Worm (Caenorhabditis elegans) whole organism, young adult: ENCODE measurements around the gene csa-1.

Experiments
- F23B12.7 ChIP-seq: sonication (generic microtip); optimal IDR thresholded peaks from 2 replicates; lab custom pipeline; 2017; ENCODE audit warnings: missing genetic modification characterization, mild to moderate bottlenecking, missing compliant biosample characterization, antibody characterized with exemption, moderate library complexity; ENCODE audit not compliant: insufficient read depth
- F49E8.2 ChIP-seq: sonication (generic microtip); optimal IDR thresholded peaks from 3 replicates; lab custom pipeline; 2017; ENCODE audit warnings: missing genetic modification characterization, mild to moderate bottlenecking, missing compliant biosample characterization, antibody characterized with exemption, moderate library complexity; ENCODE audit not compliant: insufficient read depth
- F52B5.7 ChIP-seq: sonication (generic microtip); optimal IDR thresholded peaks from 2 replicates; lab custom pipeline; 2016; ENCODE audit warnings: mild to moderate bottlenecking, missing genetic modification characterization, missing compliant biosample characterization
- F55B11.4 ChIP-seq: sonication (generic microtip); optimal IDR thresholded peaks from 2 replicates; lab custom pipeline; 2016; ENCODE audit warnings: missing compliant biosample characterization, missing genetic modification characterization, borderline replicate concordance; ENCODE audit not compliant: insufficient read depth
- F57C9.4 ChIP-seq: sonication (generic microtip); optimal IDR thresholded peaks from 2 replicates; lab custom pipeline; 2017; ENCODE audit warnings: mild to moderate bottlenecking, missing genetic modification characterization, missing compliant biosample characterization
- K11D2.4 ChIP-seq: fragments of 200-800 bp; sonication (Bioruptor generic); IDR thresholded peaks from 2 replicates; pipeline ENCODE4 v1.3.6; 2022; ENCODE audit warnings: missing genetic modification reagents, missing genetic modification characterization, missing compliant biosample characterization
- Y53G8AR.9 ChIP-seq: fragments of 200-800 bp; sonication (Bioruptor generic); conservative IDR thresholded peaks from 2 replicates; pipeline ENCODE4 v1.3.6; 2022; ENCODE audit warnings: missing genetic modification reagents, missing genetic modification characterization, missing compliant biosample characterization
- Y56A3A.18 ChIP-seq: fragments of 200-800 bp; sonication (Bioruptor generic); IDR thresholded peaks from 2 replicates; pipeline ENCODE4 v1.3.6; 2022; ENCODE audit warnings: missing genetic modification reagents, missing genetic modification characterization, missing compliant biosample characterization
- Y79H2A.3 ChIP-seq: fragments of 200-800 bp; sonication (Bioruptor generic); conservative IDR thresholded peaks from 2 replicates; pipeline ENCODE4 v1.3.6; 2022; ENCODE audit warnings: missing genetic modification reagents, missing genetic modification characterization, missing compliant biosample characterization
- ZK185.1 ChIP-seq: sonication (generic microtip); optimal IDR thresholded peaks from 2 replicates; lab custom pipeline; 2016; ENCODE audit warnings: mild to moderate bottlenecking, missing genetic modification characterization, missing compliant biosample characterization; ENCODE audit not compliant: poor library complexity, severe bottlenecking
- attf-6 ChIP-seq: fragments of 200-800 bp; sonication (Bioruptor generic); IDR thresholded peaks from 2 replicates; pipeline ENCODE4 v1.3.6; 2022; ENCODE audit warnings: missing genetic modification reagents, missing genetic modification characterization, missing compliant biosample characterization
- bed-1 ChIP-seq: fragments of 200-800 bp; sonication (Bioruptor generic); IDR thresholded peaks from 2 replicates; pipeline ENCODE4 v1.3.6; 2022; ENCODE audit warnings: missing genetic modification reagents, missing genetic modification characterization, missing compliant biosample characterization
- cebp-1 ChIP-seq, 2 experiments: fragments of 200-800 bp in 1 of 2; sonication (Bioruptor generic) in 1 of 2; sonication (generic microtip) in 1 of 2; IDR thresholded peaks in 1 of 2; optimal IDR thresholded peaks in 1 of 2; 2 replicates each; pipeline versions ENCODE4 v1.3.6 to Lab custom; 2017 to 2022; ENCODE audit warnings: missing compliant biosample characterization in 2 of 2, missing genetic modification characterization in 2 of 2, mild to moderate bottlenecking in 1 of 2, missing genetic modification reagents in 1 of 2, moderate library complexity in 1 of 2
- cebp-2 ChIP-seq: fragments of 200-800 bp; sonication (Bioruptor generic); IDR thresholded peaks from 2 replicates; pipeline ENCODE4 v1.3.6; 2022; ENCODE audit warnings: missing genetic modification characterization, missing compliant biosample characterization
- ceh-58 ChIP-seq: fragments of 200-800 bp; sonication (Bioruptor generic); IDR thresholded peaks from 2 replicates; pipeline ENCODE4 v1.3.6; 2022; ENCODE audit warnings: missing genetic modification characterization, missing compliant biosample characterization
- dpff-1 ChIP-seq: sonication (generic microtip); optimal IDR thresholded peaks from 2 replicates; lab custom pipeline; 2017; ENCODE audit warnings: mild to moderate bottlenecking, missing genetic modification characterization, missing compliant biosample characterization
- dpl-1 ChIP-seq: fragments of 150-350 bp; optimal IDR thresholded peaks from 2 replicates; lab custom pipeline; 2014; ENCODE audit warnings: missing biosample characterization, missing genetic modification reagents, missing genetic modification characterization
- gei-17 ChIP-seq: fragments of 200-800 bp; sonication (Bioruptor generic); optimal IDR thresholded peaks from 2 replicates; lab custom pipeline; 2018; ENCODE audit warnings: mild to moderate bottlenecking, missing genetic modification characterization, missing compliant biosample characterization
- hmg-20 ChIP-seq: fragments of 200-800 bp; sonication (Bioruptor generic); IDR thresholded peaks from 2 replicates; pipeline ENCODE4 v1.3.6; 2022; ENCODE audit warnings: missing genetic modification reagents, missing genetic modification characterization, missing compliant biosample characterization
- hsf-1 ChIP-seq: fragments of 200-800 bp; sonication (Bioruptor generic); IDR thresholded peaks from 2 replicates; pipeline ENCODE4 v1.3.6; 2022; ENCODE audit warnings: missing genetic modification reagents, missing genetic modification characterization, missing compliant biosample characterization
- lag-1 ChIP-seq: fragments of 200-800 bp; sonication (Bioruptor generic); IDR thresholded peaks from 2 replicates; pipeline ENCODE4 v1.3.6; 2022; ENCODE audit warnings: missing genetic modification reagents, missing genetic modification characterization, missing compliant biosample characterization
- lin-26 ChIP-seq: fragments of 200-800 bp; sonication (Bioruptor generic); IDR thresholded peaks from 2 replicates; pipeline ENCODE4 v1.3.6; 2022; ENCODE audit warnings: missing genetic modification reagents, missing genetic modification characterization, missing compliant biosample characterization
- lin-54 ChIP-seq: fragments of 200-800 bp; sonication (Bioruptor generic); optimal IDR thresholded peaks from 2 replicates; lab custom pipeline; 2018; ENCODE audit warnings: mild to moderate bottlenecking, missing genetic modification characterization, missing compliant biosample characterization
- madf-10 ChIP-seq: sonication (generic microtip); optimal IDR thresholded peaks from 2 replicates; lab custom pipeline; 2016; ENCODE audit warnings: mild to moderate bottlenecking, missing genetic modification characterization, missing compliant biosample characterization
- mcd-1 ChIP-seq: fragments of 200-800 bp; sonication (Bioruptor generic); IDR thresholded peaks from 2 replicates; pipeline ENCODE4 v1.3.6; 2022; ENCODE audit warnings: missing genetic modification reagents, missing genetic modification characterization, missing compliant biosample characterization
- mel-28 ChIP-seq: sonication (generic microtip); optimal IDR thresholded peaks from 2 replicates; lab custom pipeline; 2016; ENCODE audit warnings: borderline replicate concordance, mild to moderate bottlenecking, missing genetic modification characterization, missing compliant biosample characterization
- mes-4 ChIP-seq: sonication (generic microtip); optimal IDR thresholded peaks from 2 replicates; lab custom pipeline; 2016; ENCODE audit warnings: missing genotype, missing genetic modification characterization, missing compliant biosample characterization
- mxl-1 ChIP-seq: sonication (generic microtip); optimal IDR thresholded peaks from 2 replicates; lab custom pipeline; 2016; ENCODE audit warnings: missing genetic modification characterization, missing compliant biosample characterization
- nfya-1 ChIP-seq: sonication (generic microtip); optimal IDR thresholded peaks from 2 replicates; lab custom pipeline; 2017; ENCODE audit warnings: antibody characterized with exemption, missing compliant biosample characterization, missing genetic modification characterization, borderline replicate concordance; ENCODE audit not compliant: insufficient read depth
- nfyb-1 ChIP-seq: fragments of 200-800 bp; sonication (Bioruptor generic); IDR thresholded peaks from 2 replicates; pipeline ENCODE4 v1.3.6; 2022; ENCODE audit warnings: missing genetic modification reagents, missing genetic modification characterization, missing compliant biosample characterization
- nhr-179 ChIP-seq: sonication (generic microtip); optimal IDR thresholded peaks from 2 replicates; lab custom pipeline; 2016; ENCODE audit warnings: mild to moderate bottlenecking, missing genetic modification characterization, missing compliant biosample characterization
- nhr-80 ChIP-seq: sonication (generic microtip); optimal IDR thresholded peaks from 2 replicates; lab custom pipeline; 2016; ENCODE audit warnings: missing genetic modification characterization, missing compliant biosample characterization
- pbrm-1 ChIP-seq: fragments of 200-800 bp; sonication (Bioruptor generic); IDR thresholded peaks from 2 replicates; pipeline ENCODE4 v1.3.6; 2022; ENCODE audit warnings: missing genetic modification reagents, missing genetic modification characterization, missing compliant biosample characterization
- pha-4 ChIP-seq: fragments of 150-350 bp; sonication (generic microtip); optimal IDR thresholded peaks from 2 replicates; lab custom pipeline; 2014; ENCODE audit warnings: missing biosample characterization, missing genetic modification reagents, missing genetic modification characterization
- repo-1 ChIP-seq: sonication (generic microtip); optimal IDR thresholded peaks from 2 replicates; lab custom pipeline; 2017; ENCODE audit warnings: mild to moderate bottlenecking, missing genetic modification characterization, missing compliant biosample characterization
- sdz-38 ChIP-seq: sonication (generic microtip); optimal IDR thresholded peaks from 2 replicates; lab custom pipeline; 2016; ENCODE audit warnings: missing genotype, missing genetic modification characterization, missing compliant biosample characterization
- snpc-1.3 ChIP-seq: sonication (generic microtip); optimal IDR thresholded peaks from 2 replicates; lab custom pipeline; 2017; ENCODE audit warnings: missing genetic modification characterization, mild to moderate bottlenecking, missing compliant biosample characterization, antibody characterized with exemption, moderate library complexity, missing genotype, missing genetic modification reagents; ENCODE audit not compliant: insufficient read depth
- snpc-4 ChIP-seq, 5 experiments: fragments of 150-350 bp in 1 of 5; sonication (generic microtip) in 4 of 5; optimal IDR thresholded peaks; 2 replicates each; lab custom pipeline; 2014 to 2018; ENCODE audit warnings: missing genetic modification characterization in 5 of 5, missing biosample characterization in 3 of 5, antibody characterized with exemption in 2 of 5, mild to moderate bottlenecking in 2 of 5, missing compliant biosample characterization in 2 of 5, missing genotype in 2 of 5, moderate library complexity in 2 of 5, missing genetic modification reagents in 1 of 5
- somi-1 ChIP-seq: fragments of 200-800 bp; sonication (Bioruptor generic); optimal IDR thresholded peaks from 2 replicates; lab custom pipeline; 2018; ENCODE audit warnings: mild to moderate bottlenecking, missing genetic modification characterization, missing compliant biosample characterization
- tbp1 ChIP-seq: fragments of 200-800 bp; sonication (Bioruptor generic); optimal IDR thresholded peaks from 2 replicates; lab custom pipeline; 2018; ENCODE audit warnings: mild to moderate bottlenecking, missing genetic modification characterization, missing compliant biosample characterization
- unc-130 ChIP-seq: sonication (generic microtip); optimal IDR thresholded peaks from 2 replicates; lab custom pipeline; 2016; ENCODE audit warnings: missing genetic modification reagents, missing genetic modification characterization, missing compliant biosample characterization
- unc-62 ChIP-seq: fragments of 150-350 bp; optimal IDR thresholded peaks from 2 replicates; lab custom pipeline; 2014; ENCODE audit warnings: missing biosample characterization, missing genetic modification reagents, missing genetic modification characterization
- xnd-1 ChIP-seq: sonication (generic microtip); optimal IDR thresholded peaks from 2 replicates; lab custom pipeline; 2016; ENCODE audit warnings: missing genotype, missing genetic modification reagents, missing genetic modification characterization, missing compliant biosample characterization
- ztf-18 ChIP-seq: sonication (generic microtip); optimal IDR thresholded peaks from 2 replicates; lab custom pipeline; 2016; ENCODE audit warnings: missing genotype, mild to moderate bottlenecking, missing genetic modification characterization, missing compliant biosample characterization
- ztf-25 ChIP-seq: fragments of 200-800 bp; sonication (Bioruptor generic); IDR thresholded peaks from 2 replicates; pipeline ENCODE4 v1.3.6; 2022; ENCODE audit warnings: missing genetic modification reagents, missing genetic modification characterization, missing compliant biosample characterization
- ztf-26 ChIP-seq: sonication (generic microtip); optimal IDR thresholded peaks from 2 replicates; lab custom pipeline; 2017; ENCODE audit warnings: missing genetic modification characterization, missing compliant biosample characterization

csa-1 gene

DNA sequence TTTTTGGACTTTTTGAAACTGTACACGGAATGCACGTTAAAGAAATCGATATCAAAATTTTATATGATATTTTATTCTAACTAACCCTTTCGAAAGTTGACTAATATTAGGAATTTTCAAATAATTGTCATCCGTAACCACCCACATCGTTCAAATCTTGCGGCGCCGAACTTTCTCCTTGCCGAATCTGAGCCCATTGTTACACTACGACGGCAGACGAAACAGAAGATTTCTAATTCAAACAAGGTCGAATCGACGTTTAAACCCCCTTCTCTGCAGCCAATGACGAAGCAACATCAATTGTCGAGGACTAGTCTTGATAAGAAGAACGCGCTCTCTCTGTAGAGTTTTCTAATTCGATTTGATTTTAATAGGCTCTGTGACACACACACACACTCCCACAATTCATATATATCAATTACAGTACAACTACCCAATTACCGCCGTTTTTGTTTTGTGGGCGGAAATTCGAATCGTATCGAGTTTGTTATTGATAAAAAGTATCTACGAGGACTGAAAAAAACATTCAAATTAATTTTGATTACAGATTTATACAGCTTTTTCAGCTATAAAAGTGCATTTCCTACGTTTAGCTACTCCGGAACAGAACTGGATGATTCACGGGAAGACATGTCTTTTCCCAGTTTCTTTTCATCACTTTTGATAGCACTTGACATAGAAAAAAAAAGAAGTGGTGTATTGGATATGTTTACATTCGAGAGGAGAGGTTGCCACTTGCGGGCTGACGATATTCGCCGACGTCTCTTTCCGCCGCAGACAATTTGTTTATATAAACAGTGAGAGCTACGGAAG, 35.0 kb downstream of the csa-1 start (continued):
- TF ChIP-seq Y56A3A.18 (GFP tag; lab: Robert Waterston, UW) (peak; percentile 38; the same call in 1 of the 2 replicates), tbp1 (GFP tag; lab: Kevin White, UChicago) (no peak), mel-28 (tag; lab: Kevin White, UChicago) (no peak), repo-1 (tag; lab: Kevin White, UChicago) (no peak), attf-6 (GFP tag; lab: Robert Waterston, UW) (no peak), nhr-179 (no peak), snpc-1.3 (tag; lab: Kevin White, UChicago) (no peak), xnd-1 (tag; lab: Kevin White, UChicago) (no peak), mxl-1 (no peak), ztf-18 (tag; lab: Kevin White, UChicago) (no peak), cebp-1 (GFP tag; IDR thresholded peaks at IDR 0.05; lab: Robert Waterston, UW) (no peak), cebp-1 (tag; optimal IDR thresholded peaks at IDR 0.05; lab: Kevin White, UChicago) (no peak), ztf-26 (tag; lab: Kevin White, UChicago) (no peak), F23B12.7 (no peak), lag-1 (GFP tag; lab: Robert Waterston, UW) (no peak), pha-4 (tag; lab: Kevin White, UChicago) (no peak), hsf-1 (no peak), mes-4 (tag; lab: Kevin White, UChicago) (no peak), F49E8.2 (tag; lab: Kevin White, UChicago) (no peak), unc-62 (GFP tag; lab: Kevin White, UChicago) (no peak), F55B11.4 (tag; lab: Kevin White, UChicago) (no peak), ceh-58 (no peak), Y53G8AR.9 (GFP tag; lab: Robert Waterston, UW) (no peak), lin-26 (GFP tag; lab: Robert Waterston, UW) (peak; percentile 68), hmg-20 (no peak), cebp-2 (GFP tag; lab: Robert Waterston, UW) (no peak), nhr-80 (tag; lab: Kevin White, UChicago) (peak; percentile 11), pbrm-1 (GFP tag; lab: Robert Waterston, UW) (no peak), bed-1 (GFP tag; lab: Robert Waterston, UW) (no peak), madf-10 (tag; lab: Kevin White, UChicago) (peak; percentile 64), gei-17 (no peak), lin-54 (GFP tag; lab: Kevin White, UChicago) (no peak), Y79H2A.3 (GFP tag; lab: Robert Waterston, UW) (no peak), nfyb-1 (GFP tag; lab: Robert Waterston, UW) (0 out of 2 replicates have a peak, but pooled peaks have one; percentile 3), mcd-1 (GFP tag; lab: Robert Waterston, UW) (no peak), snpc-4 (GFP tag; optimal IDR thresholded peaks at IDR 0.05; lab: Kevin White, UChicago) (no peak), snpc-4 (tag; optimal IDR thresholded peaks at IDR 0.05; lab: Kevin White, UChicago) (no peak), nfya-1 (tag; lab: Kevin White, UChicago) (no peak), dpl-1 (no peak), dpff-1 (tag; lab: Kevin White, UChicago) (no peak), ztf-25 (GFP tag; lab: Robert Waterston, UW) (no peak), somi-1 (GFP tag; lab: Kevin White, UChicago) (no peak), ZK185.1 (peak; percentile 19), F57C9.4 (tag; lab: Kevin White, UChicago) (no peak), unc-130 (no peak), sdz-38 (tag; lab: Kevin White, UChicago) (no peak), F52B5.7 (tag; lab: Kevin White, UChicago) (no peak), K11D2.4 (0 out of 2 replicates have a peak, but pooled peaks have one; percentile 19)
